Fruit fly (Drosophila melanogaster): ENCODE measurements around the gene wac.

The wac gene

DNA sequence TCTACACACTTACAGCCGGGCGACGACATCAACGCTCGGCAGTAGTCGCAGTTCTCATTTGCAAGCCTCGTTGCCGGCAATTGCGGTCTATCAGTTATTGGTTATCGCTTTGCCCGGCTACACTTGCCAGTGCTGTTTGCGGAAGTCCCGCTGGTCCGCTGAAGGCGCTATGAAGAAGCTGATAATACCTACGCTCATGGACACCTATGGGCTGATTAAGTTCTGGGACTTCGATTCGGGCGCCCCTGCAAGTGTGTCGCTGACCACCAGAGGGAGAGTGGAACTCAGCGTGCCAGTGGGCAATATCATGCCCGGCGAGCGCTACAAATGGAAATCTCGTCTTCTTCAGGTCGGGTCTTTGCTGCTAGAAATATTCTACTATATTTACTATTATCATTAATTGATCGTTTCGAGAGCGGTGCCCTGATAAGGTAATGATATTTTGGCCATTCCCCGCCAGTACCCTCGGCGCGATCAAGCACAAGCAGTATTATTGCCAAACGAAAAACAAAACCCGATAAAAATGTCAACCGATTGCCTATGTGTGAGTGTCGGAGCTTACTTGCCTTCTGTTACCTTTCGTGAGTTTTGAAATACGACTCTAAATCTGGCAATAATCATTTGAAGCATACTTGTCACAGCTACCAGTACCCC, 42.1 kb downstream of the wac start (continued):
- TF ChIP-seq Dbx (GFP tag; IDR thresholded peaks at IDR 0.05) (peak; percentile 28; the same call in 1 of the 3 replicates), Ravus (GFP tag; IDR thresholded peaks at IDR 0.05) (no peak), CG31224 (GFP tag; IDR thresholded peaks at IDR 0.05) (no peak), CG14965 (GFP tag; optimal IDR thresholded peaks at IDR 0.05; ENCODE audit: borderline replicate concordance) (no peak), CG9932 (GFP tag; IDR thresholded peaks at IDR 0.05) (no peak), sr (GFP tag; IDR thresholded peaks at IDR 0.05) (no peak), lbe (GFP tag; optimal IDR thresholded peaks at IDR 0.05) (no peak), CG10462 (GFP tag; optimal IDR thresholded peaks at IDR 0.05) (no peak), CG9876 (GFP tag; optimal IDR thresholded peaks at IDR 0.05) (no peak), CG1024 (GFP tag; IDR thresholded peaks at IDR 0.05) (no peak)

Measured in whole organism, embryonic.